Fruit fly (Drosophila melanogaster) whole organism, embryonic: Measurements from ENCODE around the gene Ugt37A3.

Source experiments
- Bgb ChIP-seq: fragments of 200-800 bp; sonication (Bioruptor generic); IDR thresholded peaks from 2 replicates; pipeline ENCODE4 v1.3.6; 2022; ENCODE audit warnings: missing biosample characterization, missing genetic modification characterization; ENCODE audit not compliant: partially characterized antibody
- Blimp-1 ChIP-seq: fragments of 200-800 bp; sonication (Bioruptor generic); optimal IDR thresholded peaks from 3 replicates; lab custom pipeline; 2018; ENCODE audit warnings: missing biosample characterization, missing genetic modification characterization, mild to moderate bottlenecking, moderate library complexity, missing genetic modification reagents
- C15 ChIP-seq: fragments of 200-800 bp; sonication (Bioruptor generic); IDR thresholded peaks from 3 replicates; pipeline ENCODE4 v1.3.6; 2022; ENCODE audit warnings: missing biosample characterization, missing genetic modification characterization
- CG10321 ChIP-seq: fragments of 200-800 bp; sonication (Bioruptor generic); IDR thresholded peaks from 2 replicates; pipeline ENCODE4 v1.3.6; 2022; ENCODE audit warnings: missing biosample characterization, missing genetic modification characterization
- CG10959 ChIP-seq: fragments of 200-800 bp; sonication (Bioruptor generic); IDR thresholded peaks from 2 replicates; pipeline ENCODE4 v1.3.6; 2022; ENCODE audit warnings: missing biosample characterization, missing genetic modification characterization
- CG12236 ChIP-seq: fragments of 200-800 bp; sonication (Bioruptor generic); optimal IDR thresholded peaks from 2 replicates; lab custom pipeline; 2016; ENCODE audit warnings: missing biosample characterization, missing genetic modification characterization
- CG12744 ChIP-seq: fragments of 200-800 bp; sonication (Bioruptor generic); optimal IDR thresholded peaks from 2 replicates; lab custom pipeline; 2016; ENCODE audit warnings: missing biosample characterization, missing genetic modification characterization
- CG13287 ChIP-seq: fragments of 200-800 bp; sonication (Bioruptor generic); IDR thresholded peaks from 2 replicates; pipeline ENCODE4 v1.3.6; 2022; ENCODE audit warnings: missing biosample characterization, missing genetic modification characterization; ENCODE audit not compliant: partially characterized antibody
- CG16815 ChIP-seq: fragments of 200-800 bp; sonication (Bioruptor generic); optimal IDR thresholded peaks from 3 replicates; lab custom pipeline; 2017; ENCODE audit warnings: missing biosample characterization, mild to moderate bottlenecking, missing genetic modification characterization
- CG2120 ChIP-seq: fragments of 200-800 bp; sonication (Bioruptor generic); optimal IDR thresholded peaks from 3 replicates; lab custom pipeline; 2016; ENCODE audit warnings: missing biosample characterization, missing genetic modification characterization
- CG2199 ChIP-seq: fragments of 200-800 bp; sonication (Bioruptor generic); IDR thresholded peaks from 3 replicates; pipeline ENCODE4 v1.3.6; 2022; ENCODE audit warnings: missing biosample characterization, missing genetic modification characterization
- CG2678 ChIP-seq: fragments of 200-800 bp; sonication (Bioruptor generic); optimal IDR thresholded peaks from 3 replicates; lab custom pipeline; 2019; ENCODE audit warnings: missing biosample characterization, mild to moderate bottlenecking, missing genetic modification characterization, moderate library complexity
- CG2712 ChIP-seq: fragments of 200-800 bp; optimal IDR thresholded peaks from 3 replicates; lab custom pipeline; 2019; ENCODE audit warnings: missing biosample characterization, mild to moderate bottlenecking, missing genetic modification characterization, moderate library complexity
- CG3407 ChIP-seq: fragments of 200-800 bp; sonication (Bioruptor generic); optimal IDR thresholded peaks from 2 replicates; lab custom pipeline; 2018; ENCODE audit warnings: missing biosample characterization, mild to moderate bottlenecking, missing genetic modification characterization
- CG4854 ChIP-seq: fragments of 200-800 bp; sonication (Bioruptor generic); optimal IDR thresholded peaks from 2 replicates; lab custom pipeline; 2016; ENCODE audit warnings: missing biosample characterization, missing genetic modification characterization, inconsistent platforms
- CG6813 ChIP-seq: fragments of 200-800 bp; sonication (Bioruptor generic); optimal IDR thresholded peaks from 2 replicates; lab custom pipeline; 2017; ENCODE audit warnings: missing biosample characterization, missing genetic modification characterization, mild to moderate bottlenecking, moderate library complexity, missing genetic modification reagents
- CG7556 ChIP-seq: fragments of 200-800 bp; sonication (Bioruptor generic); optimal IDR thresholded peaks from 2 replicates; lab custom pipeline; 2017; ENCODE audit warnings: missing biosample characterization, mild to moderate bottlenecking, missing genetic modification characterization
- CG9797 ChIP-seq: fragments of 200-800 bp; sonication (Bioruptor generic); optimal IDR thresholded peaks from 3 replicates; lab custom pipeline; 2018; ENCODE audit warnings: missing biosample characterization, mild to moderate bottlenecking, missing genetic modification characterization
- CG9932 ChIP-seq: fragments of 200-800 bp; sonication (Bioruptor generic); IDR thresholded peaks from 2 replicates; pipeline ENCODE4 v1.3.6; 2022; ENCODE audit warnings: missing biosample characterization, missing genetic modification characterization
- CTCF ChIP-seq: fragments of 200-800 bp; sonication (Bioruptor generic); optimal IDR thresholded peaks from 2 replicates; lab custom pipeline; 2017; ENCODE audit warnings: missing biosample characterization, mild to moderate bottlenecking, missing genetic modification characterization, moderate library complexity
- Dll ChIP-seq: fragments of 200-800 bp; sonication (Bioruptor generic); IDR thresholded peaks from 4 replicates; pipeline ENCODE4 v1.3.6; 2022; ENCODE audit warnings: missing biosample characterization, missing genetic modification characterization; ENCODE audit not compliant: partially characterized antibody
- Ets65A ChIP-seq: fragments of 200-800 bp; sonication (Bioruptor generic); peaks from one replicate; lab custom pipeline; 2016; ENCODE audit warnings: missing biosample characterization, missing genetic modification characterization
- GATAe ChIP-seq: fragments of 200-800 bp; sonication (Bioruptor generic); conservative IDR thresholded peaks from 2 replicates; pipeline ENCODE4 v1.3.6; 2022; ENCODE audit warnings: missing biosample characterization, missing genetic modification characterization
- Hr39 ChIP-seq: fragments of >200 bp; optimal IDR thresholded peaks from 2 replicates; lab custom pipeline; 2017
- Optix ChIP-seq: fragments of 200-800 bp; sonication (Bioruptor generic); IDR thresholded peaks from 3 replicates; pipeline ENCODE4 v1.3.6; 2022; ENCODE audit warnings: missing biosample characterization, missing genetic modification characterization
- Sox102F ChIP-seq: fragments of 200-800 bp; sonication (Bioruptor generic); optimal IDR thresholded peaks from 2 replicates; lab custom pipeline; 2018; ENCODE audit warnings: missing biosample characterization, mild to moderate bottlenecking, missing genetic modification characterization, moderate library complexity
- Taf1 ChIP-seq: fragments of 200-800 bp; sonication (Bioruptor generic); IDR thresholded peaks from 2 replicates; pipeline ENCODE4 v1.3.6; 2022; ENCODE audit warnings: missing biosample characterization, missing genetic modification characterization
- Tbp ChIP-seq: fragments of >200 bp; optimal IDR thresholded peaks from 2 replicates; lab custom pipeline; 2018; ENCODE audit warnings: missing biosample characterization, missing genetic modification characterization
- Vsx1 ChIP-seq: fragments of 200-800 bp; sonication (Bioruptor generic); optimal IDR thresholded peaks from 2 replicates; lab custom pipeline; 2017; ENCODE audit warnings: missing biosample characterization, mild to moderate bottlenecking, missing genetic modification characterization, missing genetic modification reagents
- ap ChIP-seq: fragments of 200-800 bp; sonication (Bioruptor generic); IDR thresholded peaks from 2 replicates; pipeline ENCODE4 v1.3.6; 2022; ENCODE audit warnings: missing biosample characterization, missing genetic modification characterization
- bbx ChIP-seq: fragments of 200-800 bp; sonication (Bioruptor generic); IDR thresholded peaks from 2 replicates; pipeline ENCODE4 v1.3.6; 2022; ENCODE audit warnings: missing biosample characterization, missing genetic modification characterization; ENCODE audit not compliant: partially characterized antibody
- bigmax ChIP-seq: fragments of 200-800 bp; sonication (Bioruptor generic); optimal IDR thresholded peaks from 2 replicates; lab custom pipeline; 2018; ENCODE audit warnings: missing biosample characterization, mild to moderate bottlenecking, missing genetic modification characterization
- chinmo ChIP-seq: fragments of 200-800 bp; sonication (Bioruptor generic); IDR thresholded peaks from 4 replicates; pipeline ENCODE4 v1.3.6; 2022; ENCODE audit warnings: missing biosample characterization, missing genetic modification characterization; ENCODE audit not compliant: partially characterized antibody
- dmrt11E ChIP-seq: fragments of 200-800 bp; sonication (Bioruptor generic); optimal IDR thresholded peaks from 3 replicates; lab custom pipeline; 2018; ENCODE audit warnings: missing biosample characterization, mild to moderate bottlenecking, missing genetic modification characterization, moderate library complexity
- exex ChIP-seq: fragments of 200-800 bp; sonication (Bioruptor generic); optimal IDR thresholded peaks from 4 replicates; lab custom pipeline; 2018; ENCODE audit warnings: missing biosample characterization, mild to moderate bottlenecking, missing genetic modification characterization, moderate library complexity
- ftz-f1 ChIP-seq: fragments of 200-800 bp; sonication (Bioruptor generic); optimal IDR thresholded peaks from 2 replicates; lab custom pipeline; 2016; ENCODE audit warnings: missing biosample characterization, missing genetic modification characterization
- gce ChIP-seq: fragments of 200-800 bp; sonication (Bioruptor generic); IDR thresholded peaks from 3 replicates; pipeline ENCODE4 v1.3.6; 2022; ENCODE audit warnings: missing biosample characterization, missing genetic modification characterization
- gro ChIP-seq: fragments of 200-800 bp; sonication (Bioruptor generic); optimal IDR thresholded peaks from 2 replicates; lab custom pipeline; 2016; ENCODE audit warnings: missing biosample characterization, missing genetic modification characterization
- gsb ChIP-seq: fragments of 200-800 bp; sonication (Bioruptor generic); IDR thresholded peaks from 2 replicates; pipeline ENCODE4 v1.3.6; 2022; ENCODE audit warnings: missing biosample characterization, missing genetic modification characterization
- hkb ChIP-seq, 2 experiments: fragments of 200-800 bp in 1 of 2; fragments of >200 bp in 1 of 2; sonication (Bioruptor generic) in 1 of 2; IDR thresholded peaks in 1 of 2; optimal IDR thresholded peaks in 1 of 2; 2 replicates each; pipeline versions ENCODE4 v1.3.6 to Lab custom; 2017 to 2022; ENCODE audit warnings: missing biosample characterization in 1 of 2, missing genetic modification characterization in 1 of 2
- insv ChIP-seq, 2 experiments: fragments of 200-800 bp; sonication (Bioruptor generic); optimal IDR thresholded peaks; 3 replicates each; lab custom pipeline; 2016 to 2018; ENCODE audit warnings: missing biosample characterization in 2 of 2, missing genetic modification characterization in 2 of 2
- lmd ChIP-seq: fragments of 200-800 bp; sonication (Bioruptor generic); IDR thresholded peaks from 2 replicates; pipeline ENCODE4 v1.3.6; 2022; ENCODE audit warnings: missing biosample characterization, missing genetic modification characterization
- nerfin-2 ChIP-seq: fragments of 200-800 bp; sonication (Bioruptor generic); IDR thresholded peaks from 2 replicates; pipeline ENCODE4 v1.3.6; 2022; ENCODE audit warnings: missing biosample characterization, missing genetic modification characterization; ENCODE audit not compliant: partially characterized antibody
- oc ChIP-seq: fragments of 200-800 bp; sonication (Bioruptor generic); optimal IDR thresholded peaks from 2 replicates; lab custom pipeline; 2018; ENCODE audit warnings: missing biosample characterization, mild to moderate bottlenecking, missing genetic modification characterization, moderate library complexity
- odd ChIP-seq: fragments of 200-800 bp; sonication (Bioruptor generic); optimal IDR thresholded peaks from 2 replicates; lab custom pipeline; 2017; ENCODE audit warnings: missing biosample characterization, mild to moderate bottlenecking, missing genetic modification characterization
- org-1 ChIP-seq: fragments of 200-800 bp; sonication (Bioruptor generic); optimal IDR thresholded peaks from 2 replicates; lab custom pipeline; 2017; ENCODE audit warnings: missing biosample characterization, missing genetic modification characterization
- slbo ChIP-seq: fragments of 200-800 bp; sonication (Bioruptor generic); IDR thresholded peaks from 2 replicates; pipeline ENCODE4 v1.3.6; 2022; ENCODE audit warnings: missing biosample characterization, missing genetic modification characterization
- tap ChIP-seq: fragments of 200-800 bp; optimal IDR thresholded peaks from 3 replicates; lab custom pipeline; 2019; ENCODE audit warnings: missing biosample characterization, mild to moderate bottlenecking, missing genetic modification characterization, moderate library complexity
- tio ChIP-seq: fragments of 200-800 bp; sonication (Bioruptor generic); optimal IDR thresholded peaks from 2 replicates; lab custom pipeline; 2017; ENCODE audit warnings: missing biosample characterization, missing genetic modification characterization, inconsistent platforms
- trh ChIP-seq: fragments of 200-800 bp; sonication (Bioruptor generic); optimal IDR thresholded peaks from 2 replicates; lab custom pipeline; 2016; ENCODE audit warnings: missing biosample characterization, missing genetic modification characterization
- tup ChIP-seq: fragments of 200-800 bp; sonication (Bioruptor generic); optimal IDR thresholded peaks from 2 replicates; lab custom pipeline; 2016; ENCODE audit warnings: missing biosample characterization, mild to moderate bottlenecking, missing genetic modification characterization, moderate library complexity

The Ugt37A3 gene

DNA sequence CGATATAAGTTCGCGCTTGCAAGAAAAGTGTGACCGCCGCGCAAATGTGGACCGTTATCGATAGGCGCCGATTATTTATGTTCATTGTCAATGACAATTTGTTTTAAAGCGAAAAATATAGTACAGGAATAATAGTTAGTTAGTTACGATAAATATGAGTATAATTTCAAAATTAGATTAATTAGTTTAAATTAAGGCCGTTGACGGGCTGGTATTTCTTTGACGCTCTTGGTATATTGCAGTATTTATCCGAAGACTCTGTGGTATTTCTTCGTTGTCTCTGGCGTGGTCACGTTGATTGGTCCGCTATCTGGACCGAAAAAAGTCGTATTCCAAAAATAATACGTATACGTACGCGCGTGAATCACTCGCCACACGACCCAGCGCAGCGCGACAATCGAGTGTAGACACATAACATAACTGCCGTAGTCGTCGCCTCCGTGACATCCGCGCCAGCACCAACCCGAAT lies 45.9 kb downstream of the Ugt37A3 start (continued):
- no peak for TF ChIP-seq odd
- no peak for TF ChIP-seq chinmo (GFP tag; lab: Robert Waterston, UW)
- no peak for TF ChIP-seq slbo (GFP tag; lab: Robert Waterston, UW)
- TF ChIP-seq org-1 = no peak
- TF ChIP-seq bigmax (GFP tag; lab: Kevin White, UChicago) = no peak
- TF ChIP-seq CG2678 (tag; lab: Kevin White, UChicago) = no peak
- no peak for TF ChIP-seq lmd (GFP tag; lab: Robert Waterston, UW)
- TF ChIP-seq CG9797 (GFP tag; lab: Kevin White, UChicago) = peak; percentile 99
- TF ChIP-seq Hr39 (lab: Kevin White, UChicago) = no peak
- TF ChIP-seq nerfin-2 (GFP tag; lab: Robert Waterston, UW) = no peak
- no peak for TF ChIP-seq CG12744
- no peak for TF ChIP-seq oc (tag; lab: Kevin White, UChicago)
- no peak for TF ChIP-seq dmrt11E
- no peak for TF ChIP-seq trh (GFP tag; lab: Kevin White, UChicago)
- TF ChIP-seq Blimp-1 (GFP tag; lab: Kevin White, UChicago) = no peak
- TF ChIP-seq CG4854 = no peak
- no peak for TF ChIP-seq C15 (GFP tag; lab: Robert Waterston, UW)
- TF ChIP-seq CG2120 (GFP tag; lab: Kevin White, UChicago) = no peak
- TF ChIP-seq gsb (GFP tag; lab: Robert Waterston, UW) = no peak
- no peak for TF ChIP-seq CG10959 (GFP tag; lab: Robert Waterston, UW)
- TF ChIP-seq CG12236 (GFP tag; lab: Kevin White, UChicago) = no peak
- TF ChIP-seq Optix (GFP tag; lab: Robert Waterston, UW) = no peak
- no peak for TF ChIP-seq GATAe (GFP tag; lab: Robert Waterston, UW)
- no peak for TF ChIP-seq CG3407 (GFP tag; lab: Kevin White, UChicago)
- TF ChIP-seq tio (GFP tag; lab: Kevin White, UChicago) = no peak
- peak; percentile 71 for TF ChIP-seq CG13287
- TF ChIP-seq CG10321 (GFP tag; lab: Robert Waterston, UW) = no peak
- no peak for TF ChIP-seq tap (tag; lab: Kevin White, UChicago)
- peak; percentile 43; the same call in 1 of the 2 replicates for TF ChIP-seq bbx
- TF ChIP-seq insv (GFP tag; optimal IDR thresholded peaks at IDR 0.05; lab: Kevin White, UChicago) = no peak
- TF ChIP-seq Ets65A (GFP tag; lab: Kevin White, UChicago) = peak; percentile 25
- no peak for TF ChIP-seq exex
- no peak for TF ChIP-seq tup (GFP tag; lab: Kevin White, UChicago)
- TF ChIP-seq Sox102F = no peak
- peak; percentile 37; the same call in 1 of the 2 replicates for TF ChIP-seq Bgb
- TF ChIP-seq gce (GFP tag; lab: Robert Waterston, UW) = no peak
- no peak for TF ChIP-seq CG2199 (GFP tag; lab: Robert Waterston, UW)
- TF ChIP-seq CG7556 (GFP tag; lab: Kevin White, UChicago) = no peak
- TF ChIP-seq Tbp (GFP tag; lab: Kevin White, UChicago) = no peak
- TF ChIP-seq CTCF (GFP tag; lab: Kevin White, UChicago) = peak; percentile 30
- TF ChIP-seq ap (GFP tag; lab: Robert Waterston, UW) = no peak
- TF ChIP-seq Vsx1 (GFP tag; lab: Kevin White, UChicago) = no peak
- TF ChIP-seq gro (GFP tag; lab: Kevin White, UChicago) = no peak
- TF ChIP-seq CG9932 (GFP tag; lab: Robert Waterston, UW) = no peak
- peak; percentile 21 for TF ChIP-seq hkb (optimal IDR thresholded peaks at IDR 0.05; lab: Kevin White, UChicago)
- TF ChIP-seq hkb (GFP tag; IDR thresholded peaks at IDR 0.05; lab: Robert Waterston, UW) = no peak; the same call in 1 of the 2 replicates
- no peak for TF ChIP-seq Taf1 (GFP tag; lab: Robert Waterston, UW)
- TF ChIP-seq CG2712 = peak; percentile 30
- peak; percentile 78 for TF ChIP-seq Dll
- TF ChIP-seq CG6813 (GFP tag; lab: Kevin White, UChicago) = no peak
- no peak for TF ChIP-seq ftz-f1 (GFP tag; lab: Kevin White, UChicago)
- no peak for TF ChIP-seq CG16815 (GFP tag; lab: Kevin White, UChicago)
